Fruit fly (Drosophila melanogaster): Measurements from ENCODE around the gene Naa20B.

Gene Naa20B

DNA sequence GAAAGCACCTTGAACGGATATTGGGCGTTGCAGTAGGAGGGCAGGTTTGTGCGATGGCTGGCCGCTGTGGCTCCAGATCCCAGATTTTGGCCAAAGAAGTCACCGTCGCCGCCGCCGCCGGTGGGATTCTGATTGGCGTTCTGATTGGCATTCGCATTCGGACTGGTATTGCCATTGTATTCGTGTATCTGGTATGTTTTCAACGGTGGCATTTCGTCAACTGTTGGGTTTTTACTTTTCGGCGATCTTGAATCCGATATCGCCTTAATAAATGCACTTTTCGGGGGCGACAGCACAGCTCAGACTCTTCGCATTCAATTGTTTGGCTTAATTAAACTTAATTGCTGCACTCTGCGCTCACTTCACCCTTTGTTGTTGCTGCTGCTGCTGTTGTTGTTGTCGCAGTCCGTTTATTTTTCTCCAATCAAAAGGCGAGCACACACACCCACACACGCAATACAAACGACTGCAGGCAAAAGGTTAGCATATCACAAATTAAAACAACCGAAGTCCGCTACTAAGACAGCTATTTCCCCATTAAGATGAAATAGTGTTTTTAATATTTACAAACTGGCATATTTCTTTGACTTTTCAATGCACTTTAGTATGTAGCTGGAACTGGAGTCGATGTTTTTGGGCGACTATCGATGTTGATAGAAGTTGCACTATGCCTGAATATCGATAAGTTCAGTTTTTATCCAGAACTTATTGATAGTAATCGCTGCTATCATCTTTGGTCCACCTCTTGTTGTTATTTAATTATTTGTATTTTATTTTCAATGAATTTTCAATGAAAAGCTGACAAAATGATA lies 37.8 kb upstream of the Naa20B start, which contains the start of the genes CG9426 and mRF1 (continued):
- peak; percentile 13 for TF ChIP-seq CG10979 (tag; optimal IDR thresholded peaks at IDR 0.05)
- peak; percentile 17 to 24 for TF ChIP-seq dpn (GFP tag; optimal IDR thresholded peaks at IDR 0.05)
- TF ChIP-seq CG3838 (GFP tag; optimal IDR thresholded peaks at IDR 0.05) = no peak
- no peak for TF ChIP-seq CG10209 (GFP tag; optimal IDR thresholded peaks at IDR 0.05)
- no peak for TF ChIP-seq CG4820 (GFP tag; optimal IDR thresholded peaks at IDR 0.05)
- TF ChIP-seq insv (GFP tag; optimal IDR thresholded peaks at IDR 0.05) = peak; percentile 84 to 96
- TF ChIP-seq bcd (GFP tag; optimal IDR thresholded peaks at IDR 0.05) = no peak
- no peak for TF ChIP-seq gem (tag; optimal IDR thresholded peaks at IDR 0.05)
- TF ChIP-seq CG7556 (GFP tag; optimal IDR thresholded peaks at IDR 0.05) = no peak
- TF ChIP-seq CG4282 (GFP tag; optimal IDR thresholded peaks at IDR 0.05) = no peak
- TF ChIP-seq Sry-β (GFP tag; optimal IDR thresholded peaks at IDR 0.05) = no peak
- peak; percentile 21; the same call in 1 of the 2 replicates for TF ChIP-seq CG31441 (GFP tag; IDR thresholded peaks at IDR 0.05)
- no peak for TF ChIP-seq ssp (GFP tag; IDR thresholded peaks at IDR 0.05)
- TF ChIP-seq CG3163 (GFP tag; optimal IDR thresholded peaks at IDR 0.05) = no peak
- TF ChIP-seq ci (GFP tag; IDR thresholded peaks at IDR 0.05) = no peak
- no peak for TF ChIP-seq CG3847 (GFP tag; IDR thresholded peaks at IDR 0.05)
- TF ChIP-seq peb (GFP tag; IDR thresholded peaks at IDR 0.05) = no peak
- TF ChIP-seq MTF-1 (GFP tag; optimal IDR thresholded peaks at IDR 0.05; ENCODE audit: borderline replicate concordance) = no peak
- TF ChIP-seq shn (GFP tag; optimal IDR thresholded peaks at IDR 0.05) = no peak
- TF ChIP-seq jing (GFP tag; optimal IDR thresholded peaks at IDR 0.05) = no peak
- TF ChIP-seq hth (optimal IDR thresholded peaks at IDR 0.05) = no peak
- TF ChIP-seq eyg (GFP tag; optimal IDR thresholded peaks at IDR 0.05) = no peak
- TF ChIP-seq Poxn (GFP tag; IDR thresholded peaks at IDR 0.05) = no peak
- TF ChIP-seq psq (GFP tag; optimal IDR thresholded peaks at IDR 0.05) = no peak
- peak; percentile 48 for TF ChIP-seq CG15601 (tag; optimal IDR thresholded peaks at IDR 0.05)
- peak; percentile 1 for TF ChIP-seq NC2β (GFP tag; optimal IDR thresholded peaks at IDR 0.05)
- TF ChIP-seq corto (GFP tag; optimal IDR thresholded peaks at IDR 0.05) = no peak
- peak; percentile 7 for TF ChIP-seq CG9609 (GFP tag; optimal IDR thresholded peaks at IDR 0.05)
- no peak for TF ChIP-seq gsb (GFP tag; IDR thresholded peaks at IDR 0.05)
- TF ChIP-seq D19B (GFP tag; optimal IDR thresholded peaks at IDR 0.05) = no peak
- no peak for TF ChIP-seq jumu (GFP tag; optimal IDR thresholded peaks at IDR 0.05)
- TF ChIP-seq sr (GFP tag; IDR thresholded peaks at IDR 0.05) = peak; percentile 18; the same call in 1 of the 3 replicates
- TF ChIP-seq Ada2b (GFP tag; IDR thresholded peaks at IDR 0.05) = no peak
- no peak for TF ChIP-seq HLH54F (GFP tag; optimal IDR thresholded peaks at IDR 0.05)
- no peak for TF ChIP-seq Spps (tag; optimal IDR thresholded peaks at IDR 0.05)
- no peak for TF ChIP-seq sisA (GFP tag; IDR thresholded peaks at IDR 0.05)
- TF ChIP-seq CG17328 (GFP tag; IDR thresholded peaks at IDR 0.05) = no peak
- TF ChIP-seq CG17385 (GFP tag; optimal IDR thresholded peaks at IDR 0.05) = peak; percentile 7
- TF ChIP-seq grau (tag; optimal IDR thresholded peaks at IDR 0.05) = peak; percentile 31
- TF ChIP-seq CG13624 (GFP tag; optimal IDR thresholded peaks at IDR 0.05) = peak; percentile 40
- no peak for TF ChIP-seq Max (GFP tag; optimal IDR thresholded peaks at IDR 0.05)
- no peak for TF ChIP-seq Mrtf (GFP tag; IDR thresholded peaks at IDR 0.05)
- no peak for TF ChIP-seq Abd-B (GFP tag; optimal IDR thresholded peaks at IDR 0.05)
- TF ChIP-seq exex (tag; optimal IDR thresholded peaks at IDR 0.05) = no peak
- peak; percentile 95 for TF ChIP-seq zen2 (GFP tag; IDR thresholded peaks at IDR 0.05; ENCODE audit: partially characterized antibody)
- TF ChIP-seq Drgx (GFP tag; IDR thresholded peaks at IDR 0.05) = no peak
- TF ChIP-seq Dref (GFP tag; IDR thresholded peaks at IDR 0.05) = peak; percentile 96
- no peak for TF ChIP-seq ATbp (GFP tag; optimal IDR thresholded peaks at IDR 0.05)
- TF ChIP-seq her (GFP tag; optimal IDR thresholded peaks at IDR 0.05) = peak; percentile 22
- peak; percentile 98 for TF ChIP-seq CG34224 (GFP tag; IDR thresholded peaks at IDR 0.05; ENCODE audit: partially characterized antibody)

Data from whole organism, embryonic.